Fruit fly (Drosophila melanogaster) whole organism, embryonic: ENCODE data around the gene dmGlut.

ENCODE experiments used
- Ada2b ChIP-seq: fragments of 200-800 bp; sonication (Bioruptor generic); IDR thresholded peaks from 2 replicates; pipeline ENCODE4 v1.3.6; 2022; ENCODE audit warnings: missing biosample characterization, missing genetic modification characterization
- Asciz ChIP-seq: fragments of 200-800 bp; sonication (Bioruptor generic); optimal IDR thresholded peaks from 2 replicates; lab custom pipeline; 2017; ENCODE audit warnings: missing biosample characterization, mild to moderate bottlenecking, missing genetic modification characterization, missing genetic modification reagents
- CG10366 ChIP-seq: fragments of 200-800 bp; sonication (Bioruptor generic); IDR thresholded peaks from 2 replicates; pipeline ENCODE4 v1.3.6; 2022; ENCODE audit warnings: missing biosample characterization, missing genetic modification characterization
- CG11723 ChIP-seq: fragments of 200-800 bp; sonication (Bioruptor generic); optimal IDR thresholded peaks from 2 replicates; lab custom pipeline; 2017; ENCODE audit warnings: missing biosample characterization, mild to moderate bottlenecking, missing genetic modification characterization
- CG12071 ChIP-seq: fragments of 200-800 bp; sonication (Bioruptor generic); optimal IDR thresholded peaks from 3 replicates; lab custom pipeline; 2018; ENCODE audit warnings: missing biosample characterization, mild to moderate bottlenecking, missing genetic modification characterization
- CG13123 ChIP-seq: fragments of 200-800 bp; sonication (Bioruptor generic); optimal IDR thresholded peaks from 2 replicates; lab custom pipeline; 2016; ENCODE audit warnings: missing biosample characterization, missing genetic modification characterization
- CG15601 ChIP-seq: fragments of 200-800 bp; sonication (Bioruptor generic); optimal IDR thresholded peaks from 3 replicates; lab custom pipeline; 2019; ENCODE audit warnings: missing biosample characterization, mild to moderate bottlenecking, missing genetic modification characterization, moderate library complexity
- CG16863 ChIP-seq: fragments of 200-800 bp; sonication (Bioruptor generic); optimal IDR thresholded peaks from 3 replicates; lab custom pipeline; 2016; ENCODE audit warnings: missing biosample characterization, missing genetic modification characterization
- CG18011 ChIP-seq: fragments of 200-800 bp; sonication (Bioruptor generic); optimal IDR thresholded peaks from 2 replicates; lab custom pipeline; 2017; ENCODE audit warnings: missing biosample characterization, missing genetic modification characterization, mild to moderate bottlenecking, moderate library complexity, missing genotype
- CG31365 ChIP-seq: fragments of 200-800 bp; sonication (Bioruptor generic); optimal IDR thresholded peaks from 2 replicates; lab custom pipeline; 2018; ENCODE audit warnings: missing biosample characterization, mild to moderate bottlenecking, missing genetic modification characterization
- CG34376 ChIP-seq: fragments of 200-800 bp; sonication (Bioruptor generic); optimal IDR thresholded peaks from 2 replicates; lab custom pipeline; 2018; ENCODE audit warnings: missing biosample characterization, mild to moderate bottlenecking, missing genetic modification characterization
- CG4617 ChIP-seq: fragments of 200-800 bp; sonication (Bioruptor generic); optimal IDR thresholded peaks from 3 replicates; lab custom pipeline; 2016; ENCODE audit warnings: missing biosample characterization, missing genetic modification characterization, borderline replicate concordance
- CG4730 ChIP-seq: fragments of 200-800 bp; sonication (Bioruptor generic); IDR thresholded peaks from 2 replicates; pipeline ENCODE4 v1.3.6; 2022; ENCODE audit warnings: missing biosample characterization, missing genetic modification characterization
- CG6254 ChIP-seq: fragments of 200-800 bp; sonication (Bioruptor generic); optimal IDR thresholded peaks from 3 replicates; lab custom pipeline; 2017; ENCODE audit warnings: mild to moderate bottlenecking, missing biosample characterization, missing genetic modification reagents, missing genetic modification characterization
- CG6689 ChIP-seq: fragments of 200-800 bp; sonication (Bioruptor generic); IDR thresholded peaks from 2 replicates; pipeline ENCODE4 v1.3.6; 2022; ENCODE audit warnings: missing biosample characterization, missing genetic modification characterization
- CG8089 ChIP-seq: fragments of 200-800 bp; sonication (Bioruptor generic); optimal IDR thresholded peaks from 3 replicates; lab custom pipeline; 2016; ENCODE audit warnings: missing biosample characterization, missing genetic modification characterization
- CG9215 ChIP-seq: fragments of 200-800 bp; sonication (Bioruptor generic); IDR thresholded peaks from 2 replicates; pipeline ENCODE4 v1.3.6; 2022; ENCODE audit warnings: missing biosample characterization, missing genetic modification characterization
- CG9817 ChIP-seq: fragments of 200-800 bp; sonication (Bioruptor generic); optimal IDR thresholded peaks from 2 replicates; lab custom pipeline; 2018; ENCODE audit warnings: missing biosample characterization, mild to moderate bottlenecking, missing genetic modification characterization, moderate library complexity
- Chrac-16 ChIP-seq: fragments of 200-800 bp; sonication (Bioruptor generic); optimal IDR thresholded peaks from 3 replicates; lab custom pipeline; 2016; ENCODE audit warnings: missing biosample characterization, missing genetic modification characterization
- D ChIP-seq, 2 experiments: fragments of 200-800 bp in 1 of 2; fragments of >200 bp in 1 of 2; sonication (Bioruptor generic) in 1 of 2; optimal IDR thresholded peaks; 2 replicates in 1 of 2; 3 replicates in 1 of 2; lab custom pipeline; 2017; ENCODE audit warnings: mild to moderate bottlenecking in 1 of 2, missing biosample characterization in 1 of 2, missing genetic modification characterization in 1 of 2, missing genetic modification reagents in 1 of 2
- D19B ChIP-seq: fragments of 200-800 bp; sonication (Bioruptor generic); optimal IDR thresholded peaks from 2 replicates; lab custom pipeline; 2017; ENCODE audit warnings: missing biosample characterization, mild to moderate bottlenecking, missing genetic modification characterization
- Elba2 ChIP-seq: fragments of 200-800 bp; sonication (Bioruptor generic); optimal IDR thresholded peaks from 3 replicates; lab custom pipeline; 2016; ENCODE audit warnings: missing biosample characterization, missing genetic modification characterization
- H2.0 ChIP-seq: fragments of 200-800 bp; sonication (Bioruptor generic); IDR thresholded peaks from 2 replicates; pipeline ENCODE4 v1.3.6; 2022; ENCODE audit warnings: missing biosample characterization, missing genetic modification characterization
- HLHmδ ChIP-seq: fragments of 200-800 bp; sonication (Bioruptor generic); optimal IDR thresholded peaks from 2 replicates; lab custom pipeline; 2018; ENCODE audit warnings: missing biosample characterization, mild to moderate bottlenecking, missing genetic modification characterization, moderate library complexity
- HmgD ChIP-seq: fragments of 200-800 bp; sonication (Bioruptor generic); optimal IDR thresholded peaks from 3 replicates; lab custom pipeline; 2016; ENCODE audit warnings: missing biosample characterization, missing genetic modification characterization
- Hmx ChIP-seq: fragments of 200-800 bp; sonication (Bioruptor generic); optimal IDR thresholded peaks from 2 replicates; lab custom pipeline; 2016; ENCODE audit warnings: missing biosample characterization, missing genetic modification characterization
- Med ChIP-seq: fragments of 200-800 bp; sonication (Bioruptor generic); peaks from one replicate; lab custom pipeline; 2016; ENCODE audit warnings: missing biosample characterization, missing genetic modification characterization, mild to moderate bottlenecking, inconsistent platforms, moderate library complexity
- NC2β ChIP-seq: fragments of 200-800 bp; sonication (Bioruptor generic); optimal IDR thresholded peaks from 2 replicates; lab custom pipeline; 2016; ENCODE audit warnings: missing biosample characterization, missing genetic modification characterization
- Nf-YA ChIP-seq: fragments of 200-800 bp; sonication (Bioruptor generic); IDR thresholded peaks from 2 replicates; pipeline ENCODE4 v1.3.6; 2022; ENCODE audit warnings: missing biosample characterization, missing genetic modification characterization
- Oaz ChIP-seq: fragments of 200-800 bp; sonication (Bioruptor generic); IDR thresholded peaks from 2 replicates; pipeline ENCODE4 v1.3.6; 2022; ENCODE audit warnings: missing biosample characterization, missing genetic modification characterization
- PHDP ChIP-seq: fragments of 200-800 bp; sonication (Bioruptor generic); optimal IDR thresholded peaks from 3 replicates; lab custom pipeline; 2018; ENCODE audit warnings: missing biosample characterization, mild to moderate bottlenecking, missing genetic modification characterization, moderate library complexity
- Scr ChIP-seq: fragments of 200-800 bp; sonication (Bioruptor generic); IDR thresholded peaks from 2 replicates; pipeline ENCODE4 v1.3.6; 2022; ENCODE audit warnings: missing biosample characterization, missing genetic modification characterization; ENCODE audit not compliant: partially characterized antibody
- Stat92E ChIP-seq, 3 experiments: fragments of >200 bp in 2 of 3; fragments of 200-800 bp in 1 of 3; sonication (Bioruptor generic) in 1 of 3; optimal IDR thresholded peaks; 2 replicates each; lab custom pipeline; 2017 to 2019; ENCODE audit warnings: missing biosample characterization in 3 of 3, missing genetic modification characterization in 3 of 3, mild to moderate bottlenecking in 1 of 3, moderate library complexity in 1 of 3
- ash1 ChIP-seq: fragments of 200-800 bp; sonication (Bioruptor generic); optimal IDR thresholded peaks from 2 replicates; lab custom pipeline; 2018; ENCODE audit warnings: missing biosample characterization, mild to moderate bottlenecking, missing genetic modification characterization
- cad ChIP-seq: fragments of >200 bp; optimal IDR thresholded peaks from 2 replicates; lab custom pipeline; 2017; ENCODE audit warnings: missing biosample characterization, missing genetic modification characterization
- dan ChIP-seq: fragments of 200-800 bp; sonication (Bioruptor generic); IDR thresholded peaks from 2 replicates; pipeline ENCODE4 v1.3.6; 2022; ENCODE audit warnings: missing biosample characterization, missing genetic modification characterization
- eve ChIP-seq, 2 experiments: fragments of >200 bp; optimal IDR thresholded peaks; 2 replicates each; lab custom pipeline; 2017; ENCODE audit warnings: missing biosample characterization in 2 of 2, missing genetic modification characterization in 2 of 2
- kni ChIP-seq: fragments of 200-800 bp; sonication (Bioruptor generic); optimal IDR thresholded peaks from 3 replicates; lab custom pipeline; 2017; ENCODE audit warnings: mild to moderate bottlenecking, missing biosample characterization, missing genetic modification reagents, missing genetic modification characterization
- nerfin-2 ChIP-seq: fragments of 200-800 bp; sonication (Bioruptor generic); IDR thresholded peaks from 2 replicates; pipeline ENCODE4 v1.3.6; 2022; ENCODE audit warnings: missing biosample characterization, missing genetic modification characterization; ENCODE audit not compliant: partially characterized antibody
- pfk ChIP-seq: fragments of 200-800 bp; sonication (Bioruptor generic); optimal IDR thresholded peaks from 2 replicates; lab custom pipeline; 2018; ENCODE audit warnings: missing biosample characterization, mild to moderate bottlenecking, missing genetic modification characterization, moderate library complexity
- pho ChIP-seq: fragments of 200-800 bp; sonication (Bioruptor generic); optimal IDR thresholded peaks from 2 replicates; lab custom pipeline; 2016; ENCODE audit warnings: missing biosample characterization, missing genetic modification characterization
- pros ChIP-seq: fragments of 200-800 bp; sonication (Bioruptor generic); optimal IDR thresholded peaks from 3 replicates; lab custom pipeline; 2019; ENCODE audit warnings: missing biosample characterization, mild to moderate bottlenecking, missing genetic modification characterization, moderate library complexity
- scrt ChIP-seq: fragments of 200-800 bp; sonication (Bioruptor generic); optimal IDR thresholded peaks from 2 replicates; lab custom pipeline; 2018; ENCODE audit warnings: missing biosample characterization, mild to moderate bottlenecking, missing genetic modification characterization, moderate library complexity
- sens-2 ChIP-seq: fragments of 200-800 bp; sonication (Bioruptor generic); IDR thresholded peaks from 2 replicates; pipeline ENCODE4 v1.3.6; 2022; ENCODE audit warnings: missing biosample characterization, missing genetic modification characterization
- shn ChIP-seq: fragments of 200-800 bp; sonication (Bioruptor generic); optimal IDR thresholded peaks from 3 replicates; lab custom pipeline; 2016; ENCODE audit warnings: missing biosample characterization, missing genetic modification characterization
- sqz ChIP-seq: fragments of 200-800 bp; sonication (Bioruptor generic); optimal IDR thresholded peaks from 3 replicates; lab custom pipeline; 2018; ENCODE audit warnings: missing biosample characterization, mild to moderate bottlenecking, missing genetic modification characterization
- tll ChIP-seq, 2 experiments: fragments of 200-800 bp in 1 of 2; fragments of >200 bp in 1 of 2; sonication (Bioruptor generic) in 1 of 2; optimal IDR thresholded peaks; 2 replicates each; lab custom pipeline; 2017 to 2019; ENCODE audit warnings: missing biosample characterization in 2 of 2, missing genetic modification characterization in 2 of 2, mild to moderate bottlenecking in 1 of 2, moderate library complexity in 1 of 2

The dmGlut gene

DNA sequence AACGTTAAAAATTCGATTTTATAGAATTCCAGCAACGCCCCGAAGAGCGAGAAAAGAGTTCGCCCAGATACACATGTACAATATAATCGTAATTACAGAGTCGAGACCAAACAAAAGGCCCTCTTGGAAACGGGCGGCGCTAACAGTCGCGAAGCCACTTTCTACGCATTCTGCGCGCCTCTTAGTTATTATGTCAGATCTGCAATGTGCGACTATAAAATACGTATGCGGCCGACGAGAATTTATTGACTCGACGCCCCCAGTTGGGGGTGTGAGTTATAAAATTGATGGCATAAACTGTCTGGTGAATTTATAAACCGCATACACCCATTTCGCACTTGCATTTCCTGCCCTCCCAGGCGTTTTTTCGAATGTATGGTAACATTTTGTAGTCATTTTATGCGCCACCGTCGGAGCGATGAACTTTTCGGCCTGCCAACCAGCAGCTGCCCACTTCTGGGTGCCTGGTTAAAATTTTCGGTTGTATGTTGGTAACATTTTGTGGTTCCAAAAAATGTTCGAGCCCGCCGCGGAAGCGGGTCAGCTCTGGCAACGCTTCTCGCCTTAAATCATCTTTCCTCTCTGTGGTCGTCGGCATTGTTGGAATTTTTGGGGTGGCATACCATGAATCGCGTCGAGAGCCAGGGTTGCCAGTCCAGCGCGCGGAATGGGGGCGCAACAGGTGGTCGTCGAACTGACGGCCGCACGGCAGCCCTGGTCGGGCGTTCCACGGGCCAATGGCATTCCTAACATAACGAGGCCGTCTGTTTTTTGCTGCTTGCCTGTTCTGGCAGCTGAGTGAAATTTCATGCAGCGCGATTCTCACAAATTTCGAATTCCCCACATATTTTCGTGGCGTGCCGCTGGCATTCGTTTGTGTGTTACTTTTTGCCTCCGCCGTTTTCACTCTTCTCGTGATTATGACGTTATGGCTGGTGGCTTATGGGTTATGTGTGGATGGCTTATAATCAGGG is 15.3 kb upstream of the dmGlut start (continued):
- TF ChIP-seq Elba2 (GFP tag; lab: Kevin White, UChicago): no peak
- peak; percentile 70 for TF ChIP-seq NC2β (GFP tag; lab: Kevin White, UChicago)
- peak in 1 of 3 experiments; percentile 74 for TF ChIP-seq Stat92E (GFP tag; optimal IDR thresholded peaks at IDR 0.05; lab: Kevin White, UChicago)
- no peak for TF ChIP-seq CG9215 (GFP tag; lab: Robert Waterston, UW)
- no peak for TF ChIP-seq Ada2b (GFP tag; lab: Robert Waterston, UW)
- peak; percentile 87 for TF ChIP-seq shn
- no peak for TF ChIP-seq scrt (GFP tag; lab: Kevin White, UChicago)
- no peak for TF ChIP-seq CG10366 (GFP tag; lab: Robert Waterston, UW)
- no peak for TF ChIP-seq sens-2 (GFP tag; lab: Robert Waterston, UW)
- TF ChIP-seq HLHmδ (GFP tag; lab: Kevin White, UChicago): peak; percentile 89
- TF ChIP-seq CG34376 (GFP tag; lab: Kevin White, UChicago): peak; percentile 82
- TF ChIP-seq CG9817 (tag; lab: Kevin White, UChicago): peak; percentile 40
- peak; percentile 83 for TF ChIP-seq ash1 (GFP tag; lab: Kevin White, UChicago)
- TF ChIP-seq Scr (GFP tag; lab: Robert Waterston, UW): no peak
- TF ChIP-seq CG11723 (GFP tag; lab: Kevin White, UChicago): peak; percentile 60
- TF ChIP-seq pros (GFP tag; lab: Kevin White, UChicago): peak; percentile 72
- TF ChIP-seq nerfin-2: no peak
- peak; percentile 88 for TF ChIP-seq D (optimal IDR thresholded peaks at IDR 0.05; lab: Kevin White, UChicago)
- peak; percentile 14 for TF ChIP-seq D (GFP tag; optimal IDR thresholded peaks at IDR 0.05; lab: Kevin White, UChicago)
- peak; percentile 59 for TF ChIP-seq CG6254 (GFP tag; lab: Kevin White, UChicago)
- TF ChIP-seq CG4730: no peak
- TF ChIP-seq CG8089: peak; percentile 56
- no peak for TF ChIP-seq eve (GFP tag; optimal IDR thresholded peaks at IDR 0.05; lab: Kevin White, UChicago)
- peak; percentile 75 for TF ChIP-seq CG12071 (GFP tag; lab: Kevin White, UChicago)
- no peak for TF ChIP-seq Hmx
- peak; percentile 66 for TF ChIP-seq D19B (GFP tag; lab: Kevin White, UChicago)
- TF ChIP-seq CG4617 (GFP tag; lab: Kevin White, UChicago): no peak
- peak; percentile 68 for TF ChIP-seq CG16863 (GFP tag; lab: Kevin White, UChicago)
- peak; percentile 38 for TF ChIP-seq sqz (GFP tag; lab: Kevin White, UChicago)
- peak; percentile 64 for TF ChIP-seq Chrac-16
- no peak for TF ChIP-seq dan (GFP tag; lab: Robert Waterston, UW)
- no peak for TF ChIP-seq Asciz (GFP tag; lab: Kevin White, UChicago)
- TF ChIP-seq CG18011 (GFP tag; lab: Kevin White, UChicago): peak; percentile 36
- TF ChIP-seq tll (GFP tag; optimal IDR thresholded peaks at IDR 0.05; lab: Kevin White, UChicago): peak in 1 of 2 experiments; percentile 98
- peak; percentile 98 for TF ChIP-seq Med (GFP tag; lab: Kevin White, UChicago)
- TF ChIP-seq CG6689 (GFP tag; lab: Robert Waterston, UW): no peak
- TF ChIP-seq PHDP (tag; lab: Kevin White, UChicago): peak; percentile 50
- TF ChIP-seq Oaz (GFP tag; lab: Robert Waterston, UW): no peak
- TF ChIP-seq cad: peak; percentile 77
- peak; percentile 99 for TF ChIP-seq kni (GFP tag; lab: Kevin White, UChicago)
- peak; percentile 78 for TF ChIP-seq pho (GFP tag; lab: Kevin White, UChicago)
- peak; percentile 95 for TF ChIP-seq pfk (GFP tag; lab: Kevin White, UChicago)
- no peak for TF ChIP-seq CG13123 (GFP tag; lab: Kevin White, UChicago)
- TF ChIP-seq CG15601 (tag; lab: Kevin White, UChicago): peak; percentile 72
- TF ChIP-seq Nf-YA (GFP tag; lab: Robert Waterston, UW): no peak
- TF ChIP-seq CG31365 (tag; lab: Kevin White, UChicago): peak; percentile 49
- TF ChIP-seq HmgD (GFP tag; lab: Kevin White, UChicago): peak; percentile 54
- TF ChIP-seq H2.0 (GFP tag; lab: Robert Waterston, UW): no peak
